Worm (Caenorhabditis elegans) whole organism, young adult: ENCODE measurements around the gene C17E7.12.

Experiments
- B0035.1 ChIP-seq: sonication (generic microtip); optimal IDR thresholded peaks from 2 replicates; lab custom pipeline; 2016; ENCODE audit warnings: missing genetic modification characterization, mild to moderate bottlenecking, missing compliant biosample characterization, missing genotype, missing genetic modification reagents
- F37B4.10 ChIP-seq: fragments of 200-800 bp; sonication (Bioruptor generic); IDR thresholded peaks from 2 replicates; pipeline ENCODE4 v1.3.6; 2022; ENCODE audit warnings: missing genetic modification characterization, missing compliant biosample characterization
- ceh-27 ChIP-seq: fragments of 200-800 bp; sonication (Bioruptor generic); optimal IDR thresholded peaks from 2 replicates; lab custom pipeline; 2018; ENCODE audit warnings: mild to moderate bottlenecking, missing genetic modification characterization, moderate library complexity, missing compliant biosample characterization
- somi-1 ChIP-seq: fragments of 200-800 bp; sonication (Bioruptor generic); optimal IDR thresholded peaks from 2 replicates; lab custom pipeline; 2018; ENCODE audit warnings: mild to moderate bottlenecking, missing genetic modification characterization, missing compliant biosample characterization

ce11 chrV:3922547-3922946 is 30.7 kb upstream of the C17E7.12 start:
- no peak for TF ChIP-seq somi-1 (GFP tag; lab: Kevin White, UChicago)
- TF ChIP-seq B0035.1 (tag; lab: Kevin White, UChicago), result no peak
- TF ChIP-seq F37B4.10 (GFP tag; lab: Robert Waterston, UW), result no peak
- no peak for TF ChIP-seq ceh-27
